Worm (Caenorhabditis elegans): ENCODE data around the gene ZK353.2.
A peak's percentile ranks its signal among the peaks of the same experiment; 100 is the strongest.

ZK353.2 gene

DNA sequence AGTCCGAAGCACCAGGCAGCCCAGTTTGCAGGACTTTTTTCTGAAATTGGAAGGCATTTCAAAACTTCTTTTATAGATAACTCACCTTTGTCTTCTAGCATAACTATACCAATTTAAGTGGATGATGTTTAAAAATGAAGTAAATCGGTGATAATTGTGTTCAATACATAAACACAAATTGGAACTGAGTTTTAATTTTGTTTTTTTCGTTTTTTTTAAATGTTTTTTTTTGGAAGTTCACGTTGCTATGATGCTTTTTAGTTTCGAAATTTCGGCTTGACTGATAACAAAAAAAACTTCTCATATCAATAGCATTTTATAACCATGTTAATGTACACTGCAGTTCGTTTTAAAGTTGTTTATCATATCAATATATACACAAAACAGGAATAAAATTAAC is 9.0 kb upstream of the ZK353.2 start, which contains the start of gene ZK353.4:
Gene ZK353.4 (minus strand): TSS at position 101 of the 400 bp plus-strand sequence.
- TF ChIP-seq F10B5.3 (tag; optimal IDR thresholded peaks at IDR 0.05) (no peak), spr-1 (tag; optimal IDR thresholded peaks at IDR 0.05) (no peak)

- TF ChIP-seq hlh-30 (tag; optimal IDR thresholded peaks at IDR 0.05; ENCODE audit: insufficient read depth), result peak; percentile 85
- no peak for TF ChIP-seq ZK337.2 (GFP tag; IDR thresholded peaks at IDR 0.05)
- TF ChIP-seq Y48G9A.11 (GFP tag; IDR thresholded peaks at IDR 0.05), result no peak
- TF ChIP-seq mdl-1 (tag; optimal IDR thresholded peaks at IDR 0.05), result peak in 1 of 2 experiments; percentile 28
- peak; percentile 14; the same call in 1 of the 2 replicates for TF ChIP-seq dmd-6 (GFP tag; IDR thresholded peaks at IDR 0.05)
- TF ChIP-seq nhr-11 (tag; optimal IDR thresholded peaks at IDR 0.05), result no peak
- TF ChIP-seq ceh-28 (tag; optimal IDR thresholded peaks at IDR 0.05), result no peak
- no peak for TF ChIP-seq D1046.2 (GFP tag; IDR thresholded peaks at IDR 0.05)
- peak; percentile 33 to 56 for TF ChIP-seq lsy-2 (tag; optimal IDR thresholded peaks at IDR 0.05)
- no peak for TF ChIP-seq F10B5.3 (tag; optimal IDR thresholded peaks at IDR 0.05)
- no peak for TF ChIP-seq cey-2 (tag; optimal IDR thresholded peaks at IDR 0.05; ENCODE audit: borderline replicate concordance, insufficient read depth)
- no peak for TF ChIP-seq nhr-28 (tag; optimal IDR thresholded peaks at IDR 0.05)
- peak in 1 of 2 experiments; percentile 4 for TF ChIP-seq unc-62 (GFP tag; optimal IDR thresholded peaks at IDR 0.05 in 1 of 2)
- TF ChIP-seq unc-62 (tag; optimal IDR thresholded peaks at IDR 0.05), result no peak
- TF ChIP-seq attf-4 (tag; optimal IDR thresholded peaks at IDR 0.05), result no peak
- TF ChIP-seq jun-1 (tag; optimal IDR thresholded peaks at IDR 0.05), result no peak
- TF ChIP-seq fkh-10 (GFP tag; optimal IDR thresholded peaks at IDR 0.05), result peak; percentile 27
- TF ChIP-seq zip-2 (tag; optimal IDR thresholded peaks at IDR 0.05), result no peak
Observed at ce11 chrIII:8392307-8392706, 6.2 kb upstream of the ZK353.2 start.

DNA sequence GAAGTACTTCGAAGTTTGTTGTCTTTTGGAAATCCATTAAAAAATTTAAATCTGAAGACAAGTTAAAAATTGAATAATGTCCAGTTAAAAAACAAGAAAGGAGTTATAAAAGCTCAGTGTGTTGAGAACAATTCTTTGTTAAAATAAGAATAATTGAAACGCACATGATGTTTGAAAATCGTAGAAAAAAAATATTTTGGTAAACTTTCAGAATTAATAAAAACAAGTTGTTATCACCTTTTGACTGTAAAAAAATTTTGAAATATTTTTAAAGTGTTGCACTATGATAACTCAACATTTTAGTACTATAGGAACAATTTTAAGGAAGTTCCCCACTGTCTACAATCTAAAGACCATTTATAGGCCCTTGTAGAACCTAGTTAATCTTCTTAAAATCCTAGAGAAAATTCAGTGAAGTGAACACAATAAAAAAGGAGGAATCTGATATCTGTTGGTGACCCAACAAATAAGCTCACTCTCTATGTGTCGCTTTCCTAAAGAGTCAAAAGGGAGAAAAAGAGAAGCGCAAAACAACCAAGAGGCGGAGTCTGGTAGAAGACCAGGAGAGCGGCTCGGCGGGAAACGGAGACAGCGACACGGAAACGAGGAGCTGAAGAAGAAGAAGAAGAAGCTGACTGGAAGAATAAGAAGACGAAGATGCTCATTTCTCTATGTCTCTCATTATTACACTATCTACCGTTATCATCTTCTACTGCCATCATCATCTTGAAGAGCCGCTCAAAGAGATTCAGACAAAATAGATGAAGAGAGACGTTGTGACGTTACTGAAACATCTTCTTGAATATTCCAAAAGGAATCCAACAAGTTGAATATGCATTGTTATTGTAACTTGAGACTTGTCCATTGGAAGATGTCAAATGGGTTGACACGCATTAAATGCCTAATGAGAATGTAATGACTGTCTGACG is 3.9 kb upstream of the ZK353.2 start, which contains the start of gene ZK353.10:
Gene ZK353.10 (minus strand): TSS at position 51 of the 929 bp plus-strand sequence.
- TF ChIP-seq unc-62 (GFP tag; optimal IDR thresholded peaks at IDR 0.05 in 1 of 2), result peak in 1 of 2 experiments; percentile 26
- TF ChIP-seq unc-62 (tag; optimal IDR thresholded peaks at IDR 0.05), result no peak
- TF ChIP-seq nhr-41 (GFP tag; IDR thresholded peaks at IDR 0.05), result no peak
- TF ChIP-seq daf-12 (tag; optimal IDR thresholded peaks at IDR 0.05), result no peak
- no peak for TF ChIP-seq nhr-102 (tag; optimal IDR thresholded peaks at IDR 0.05)
- TF ChIP-seq aha-1 (tag), result peak; percentile 93
- peak in 1 of 2 experiments; percentile 18 for TF ChIP-seq lsy-2 (tag; optimal IDR thresholded peaks at IDR 0.05)

ce11 chrIII:8395685-8396084 is 2.8 kb upstream of the ZK353.2 start, which contains the start of gene ZK353.3:
ZK353.3 (plus strand) TSS chrIII:8395985.
- TF ChIP-seq hif-1 (tag; optimal IDR thresholded peaks at IDR 0.05) (no peak), php-3 (GFP tag; IDR thresholded peaks at IDR 0.05) (no peak), ceh-82 (tag; optimal IDR thresholded peaks at IDR 0.05) (no peak), nhr-77 (tag; optimal IDR thresholded peaks at IDR 0.05) (no peak), dmd-8 (GFP tag; IDR thresholded peaks at IDR 0.05) (no peak), daf-16 (GFP tag; optimal IDR thresholded peaks at IDR 0.05) (no peak), daf-16 (tag; optimal IDR thresholded peaks at IDR 0.05) (no peak), F44E2.7 (GFP tag; IDR thresholded peaks at IDR 0.05) (no peak), daf-8 (GFP tag; IDR thresholded peaks at IDR 0.05) (no peak), mxl-2 (GFP tag; conservative IDR thresholded peaks at IDR 0.05) (no peak), ZK337.2 (GFP tag; IDR thresholded peaks at IDR 0.05) (no peak), aly-2 (tag; optimal IDR thresholded peaks at IDR 0.05) (no peak), F26F4.8 (GFP tag; conservative IDR thresholded peaks at IDR 0.05) (no peak), D1046.2 (GFP tag; IDR thresholded peaks at IDR 0.05) (no peak), egl-27 (tag; optimal IDR thresholded peaks at IDR 0.05) (no peak), nhr-28 (tag; optimal IDR thresholded peaks at IDR 0.05) (no peak)
